Worm (Caenorhabditis elegans) whole organism, L2 larva: ENCODE measurements around the gene suf-1.

Experiments used
- C34F6.9 ChIP-seq: fragments of 150-350 bp; optimal IDR thresholded peaks from 2 replicates; lab custom pipeline; 2014; ENCODE audit warnings: missing biosample characterization, missing genetic modification characterization
- F13H6.1 ChIP-seq: sonication (generic microtip); optimal IDR thresholded peaks from 2 replicates; lab custom pipeline; 2016; ENCODE audit warnings: missing genetic modification characterization, missing compliant biosample characterization
- R02D3.7 ChIP-seq: fragments of 150-350 bp; optimal IDR thresholded peaks from 2 replicates; lab custom pipeline; 2014; ENCODE audit warnings: missing biosample characterization, missing genetic modification characterization
- alr-1 ChIP-seq: fragments of 150-350 bp; optimal IDR thresholded peaks from 2 replicates; lab custom pipeline; 2014; ENCODE audit warnings: missing biosample characterization, missing genetic modification characterization
- crh-2 ChIP-seq: sonication (generic microtip); optimal IDR thresholded peaks from 2 replicates; lab custom pipeline; 2017; ENCODE audit warnings: missing biosample characterization, missing genetic modification characterization
- dmd-4 ChIP-seq: sonication (generic microtip); optimal IDR thresholded peaks from 2 replicates; lab custom pipeline; 2017; ENCODE audit warnings: missing biosample characterization, missing genetic modification characterization
- egl-27 ChIP-seq: sonication (generic microtip); optimal IDR thresholded peaks from 3 replicates; lab custom pipeline; 2017; ENCODE audit warnings: missing biosample characterization, missing genetic modification reagents, missing genetic modification characterization
- fos-1 ChIP-seq: fragments of 150-350 bp; optimal IDR thresholded peaks from 2 replicates; lab custom pipeline; 2014; ENCODE audit warnings: missing biosample characterization, missing genetic modification characterization
- gmeb-1 ChIP-seq: fragments of 150-350 bp; optimal IDR thresholded peaks from 2 replicates; lab custom pipeline; 2014; ENCODE audit warnings: missing biosample characterization, missing genetic modification characterization
- lin-11 ChIP-seq: fragments of 150-350 bp; sonication (generic microtip); optimal IDR thresholded peaks from 2 replicates; lab custom pipeline; 2014; ENCODE audit warnings: missing biosample characterization, missing genetic modification characterization, inconsistent platforms, mixed read lengths
- lin-13 ChIP-seq: fragments of 150-350 bp; optimal IDR thresholded peaks from 2 replicates; lab custom pipeline; 2014; ENCODE audit warnings: missing biosample characterization, missing genetic modification reagents, missing genetic modification characterization
- lin-39 ChIP-seq: fragments of 150-350 bp; optimal IDR thresholded peaks from 2 replicates; lab custom pipeline; 2014; ENCODE audit warnings: missing biosample characterization, missing genetic modification reagents, missing genetic modification characterization
- lsy-2 ChIP-seq, 2 experiments: fragments of 150-350 bp in 1 of 2; sonication (generic microtip) in 1 of 2; optimal IDR thresholded peaks; 2 replicates each; lab custom pipeline; 2014 to 2017; ENCODE audit warnings: missing biosample characterization in 2 of 2, missing genetic modification characterization in 2 of 2
- mbf-1 ChIP-seq: sonication (generic microtip); optimal IDR thresholded peaks from 2 replicates; lab custom pipeline; 2017; ENCODE audit warnings: missing biosample characterization, missing genetic modification characterization
- mdl-1 ChIP-seq, 2 experiments: fragments of 150-350 bp in 1 of 2; sonication (generic microtip) in 1 of 2; optimal IDR thresholded peaks; 2 replicates each; lab custom pipeline; 2017; ENCODE audit warnings: missing biosample characterization in 2 of 2, missing genetic modification characterization in 2 of 2
- nhr-11 ChIP-seq: fragments of 150-350 bp; optimal IDR thresholded peaks from 2 replicates; lab custom pipeline; 2014; ENCODE audit warnings: missing biosample characterization, missing genetic modification characterization
- nhr-129 ChIP-seq: fragments of 150-350 bp; optimal IDR thresholded peaks from 2 replicates; lab custom pipeline; 2014; ENCODE audit warnings: missing biosample characterization, missing genetic modification characterization
- nhr-21 ChIP-seq: fragments of 150-350 bp; optimal IDR thresholded peaks from 2 replicates; lab custom pipeline; 2014; ENCODE audit warnings: missing biosample characterization, missing genetic modification characterization
- nhr-25 ChIP-seq: fragments of 150-350 bp; sonication (generic microtip); optimal IDR thresholded peaks from 3 replicates; lab custom pipeline; 2014; ENCODE audit warnings: missing biosample characterization, missing genetic modification characterization
- nhr-6 ChIP-seq: fragments of 150-350 bp; optimal IDR thresholded peaks from 2 replicates; lab custom pipeline; 2014; ENCODE audit warnings: missing biosample characterization, missing genetic modification characterization
- nhr-77 ChIP-seq: fragments of 150-350 bp; optimal IDR thresholded peaks from 2 replicates; lab custom pipeline; 2014; ENCODE audit warnings: missing biosample characterization, missing genetic modification characterization
- sem-4 ChIP-seq: fragments of 150-350 bp; optimal IDR thresholded peaks from 2 replicates; lab custom pipeline; 2014; ENCODE audit warnings: missing biosample characterization, missing genetic modification reagents, missing genetic modification characterization
- skn-1 ChIP-seq: sonication (generic microtip); optimal IDR thresholded peaks from 2 replicates; lab custom pipeline; 2017; ENCODE audit warnings: missing biosample characterization, missing genetic modification characterization
- sma-9 ChIP-seq, 2 experiments: fragments of 150-350 bp in 1 of 2; sonication (generic microtip) in 1 of 2; optimal IDR thresholded peaks; 2 replicates each; lab custom pipeline; 2014 to 2016; ENCODE audit warnings: missing genetic modification characterization in 2 of 2, mild to moderate bottlenecking in 1 of 2, missing biosample characterization in 1 of 2, missing compliant biosample characterization in 1 of 2, missing genetic modification reagents in 1 of 2, moderate library complexity in 1 of 2
- snpc-4 ChIP-seq: fragments of 150-350 bp; optimal IDR thresholded peaks from 2 replicates; lab custom pipeline; 2014; ENCODE audit warnings: missing biosample characterization, missing genetic modification characterization
- unc-55 ChIP-seq: fragments of 150-350 bp; sonication (generic microtip); optimal IDR thresholded peaks from 3 replicates; lab custom pipeline; 2014; ENCODE audit warnings: missing biosample characterization, missing genetic modification reagents, missing genetic modification characterization
- unc-62 ChIP-seq: fragments of 150-350 bp; optimal IDR thresholded peaks from 2 replicates; lab custom pipeline; 2014; ENCODE audit warnings: missing biosample characterization, missing genetic modification reagents, missing genetic modification characterization
- zag-1 ChIP-seq: fragments of 150-350 bp; optimal IDR thresholded peaks from 2 replicates; lab custom pipeline; 2014; ENCODE audit warnings: missing biosample characterization, missing genetic modification characterization
- ztf-1 ChIP-seq: fragments of 200-800 bp; sonication (Bioruptor generic); conservative IDR thresholded peaks from 2 replicates; pipeline ENCODE4 v1.3.6; 2022; ENCODE audit warnings: missing genetic modification characterization, missing compliant biosample characterization
- ztf-11 ChIP-seq: sonication (generic microtip); optimal IDR thresholded peaks from 2 replicates; lab custom pipeline; 2017; ENCODE audit warnings: missing biosample characterization, missing genetic modification characterization
- ztf-4 ChIP-seq: fragments of 150-350 bp; optimal IDR thresholded peaks from 2 replicates; lab custom pipeline; 2014; ENCODE audit warnings: missing biosample characterization, missing genetic modification characterization

suf-1 gene

DNA sequence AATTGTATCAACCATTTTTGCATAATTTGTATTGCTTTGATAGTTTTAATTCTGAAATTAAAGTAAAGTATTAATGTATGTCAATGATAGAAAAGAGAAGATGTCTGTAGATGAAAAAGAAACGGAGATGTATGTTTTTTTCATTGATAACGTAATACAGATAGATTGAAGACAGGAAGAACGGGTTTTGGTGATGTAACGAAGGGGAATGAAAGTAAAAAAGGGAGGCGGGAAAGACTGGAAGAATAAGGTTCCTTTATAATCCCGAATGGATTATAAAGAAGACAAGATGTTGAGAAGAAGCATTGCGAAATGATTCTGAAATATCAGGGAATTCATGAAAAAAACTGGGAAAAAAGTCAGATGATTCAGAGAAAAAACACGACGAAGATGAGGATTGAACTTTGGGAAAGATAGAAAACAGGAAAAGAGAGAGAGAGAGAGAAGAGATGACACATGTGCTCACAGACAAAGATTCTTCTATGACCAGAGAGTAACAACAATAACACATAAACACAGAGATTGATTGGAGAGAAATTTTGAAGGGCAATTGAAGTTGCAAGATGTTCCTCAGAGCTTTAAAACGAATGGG lies 18.5 kb upstream of the suf-1 start, which contains the start of gene F54C9.11 (continued):
- no peak for TF ChIP-seq nhr-6 (tag; lab: Kevin White, UChicago)
- no peak for TF ChIP-seq ztf-11 (tag; lab: Kevin White, UChicago)
- no peak for TF ChIP-seq nhr-25
- TF ChIP-seq ztf-1 (GFP tag; lab: Robert Waterston, UW) = no peak
- no peak for TF ChIP-seq nhr-21 (tag; lab: Kevin White, UChicago)
- TF ChIP-seq R02D3.7 (tag; lab: Kevin White, UChicago) = no peak
- TF ChIP-seq alr-1 (tag; lab: Kevin White, UChicago) = no peak
- peak; percentile 63 for TF ChIP-seq nhr-129 (tag; lab: Kevin White, UChicago)
- no peak for TF ChIP-seq skn-1
- TF ChIP-seq ztf-4 (tag; lab: Kevin White, UChicago) = peak; percentile 45
- TF ChIP-seq fos-1 = no peak
- no peak for TF ChIP-seq egl-27 (tag; lab: Kevin White, UChicago)
- peak; percentile 34 for TF ChIP-seq crh-2 (tag; lab: Kevin White, UChicago)

DNA sequence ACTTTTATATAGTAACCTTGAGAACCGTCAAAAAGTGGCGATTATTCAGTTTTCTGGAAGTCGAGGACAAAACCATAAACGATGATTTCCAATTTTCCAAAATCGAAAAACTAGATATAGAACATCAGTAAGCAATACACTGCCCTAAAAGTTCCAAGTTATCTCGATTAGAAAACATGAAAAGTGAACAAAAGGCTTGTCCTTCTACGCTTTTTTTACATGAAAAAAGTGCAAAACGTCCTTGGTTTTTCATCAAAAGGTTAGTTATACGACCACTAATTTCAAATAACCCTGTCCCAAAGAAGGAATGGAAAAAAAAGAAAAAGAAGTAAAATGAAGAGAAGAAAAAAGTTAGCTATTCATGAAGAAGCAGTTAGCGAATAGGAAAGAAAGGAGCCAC lies 17.7 kb upstream of the suf-1 start:
- TF ChIP-seq snpc-4 (tag; lab: Kevin White, UChicago) (no peak), sem-4 (tag; lab: Kevin White, UChicago) (no peak), nhr-129 (tag; lab: Kevin White, UChicago) (no peak), nhr-11 (tag; lab: Kevin White, UChicago) (no peak), unc-62 (no peak), ztf-11 (tag; lab: Kevin White, UChicago) (no peak), F13H6.1 (tag; lab: Kevin White, UChicago) (no peak), lin-11 (tag; lab: Kevin White, UChicago) (no peak), ztf-1 (GFP tag; lab: Robert Waterston, UW) (no peak), nhr-25 (no peak), nhr-6 (tag; lab: Kevin White, UChicago) (no peak)

ce11 chrII:8587660-8588230 lies 15.9 kb upstream of the suf-1 start:
- peak; percentile 11 for TF ChIP-seq F13H6.1 (tag; lab: Kevin White, UChicago)
- peak; percentile 21 for TF ChIP-seq nhr-129 (tag; lab: Kevin White, UChicago)
- TF ChIP-seq zag-1 = peak; percentile 28
- peak; percentile 29 for TF ChIP-seq sem-4 (tag; lab: Kevin White, UChicago)
- peak; percentile 70 for TF ChIP-seq unc-55 (GFP tag; lab: Kevin White, UChicago)
- no peak for TF ChIP-seq dmd-4
- peak in 1 of 2 experiments; percentile 18 for TF ChIP-seq lsy-2 (tag; optimal IDR thresholded peaks at IDR 0.05; lab: Kevin White, UChicago)
- no peak for TF ChIP-seq C34F6.9 (tag; lab: Kevin White, UChicago)
- no peak for TF ChIP-seq ztf-4 (tag; lab: Kevin White, UChicago)
- TF ChIP-seq fos-1 = no peak

ce11 chrII:8588442-8588841 lies 15.2 kb upstream of the suf-1 start:
- TF ChIP-seq sma-9 (GFP tag; optimal IDR thresholded peaks at IDR 0.05; lab: Kevin White, UChicago) = no peak
- TF ChIP-seq sma-9 (tag; optimal IDR thresholded peaks at IDR 0.05; lab: Kevin White, UChicago) = no peak
- peak; percentile 16 for TF ChIP-seq lin-39 (tag; lab: Kevin White, UChicago)

ce11 chrII:8589227-8589626 lies 14.4 kb upstream of the suf-1 start:
- TF ChIP-seq nhr-77 (tag; lab: Kevin White, UChicago) = no peak
- TF ChIP-seq C34F6.9 (tag; lab: Kevin White, UChicago) = peak; percentile 49
- no peak for TF ChIP-seq nhr-129 (tag; lab: Kevin White, UChicago)
- TF ChIP-seq unc-55 (GFP tag; lab: Kevin White, UChicago) = peak; percentile 17
- TF ChIP-seq crh-2 (tag; lab: Kevin White, UChicago) = peak; percentile 35
- TF ChIP-seq gmeb-1 (tag; lab: Kevin White, UChicago) = no peak
- no peak for TF ChIP-seq ztf-4 (tag; lab: Kevin White, UChicago)
- peak; percentile 38 for TF ChIP-seq sma-9 (GFP tag; optimal IDR thresholded peaks at IDR 0.05; lab: Kevin White, UChicago)
- TF ChIP-seq sma-9 (tag; optimal IDR thresholded peaks at IDR 0.05; lab: Kevin White, UChicago) = no peak
- no peak for TF ChIP-seq lin-13 (GFP tag; lab: Kevin White, UChicago)
- peak in 1 of 2 experiments; percentile 39 for TF ChIP-seq lsy-2 (tag; optimal IDR thresholded peaks at IDR 0.05; lab: Kevin White, UChicago)
- no peak for TF ChIP-seq mbf-1
- TF ChIP-seq mdl-1 (tag; optimal IDR thresholded peaks at IDR 0.05; lab: Kevin White, UChicago) = no peak
- TF ChIP-seq zag-1 = peak; percentile 40
